6 fruit fly cellular contexts compared by ENCODE assay signal in the genomic region with DNA sequence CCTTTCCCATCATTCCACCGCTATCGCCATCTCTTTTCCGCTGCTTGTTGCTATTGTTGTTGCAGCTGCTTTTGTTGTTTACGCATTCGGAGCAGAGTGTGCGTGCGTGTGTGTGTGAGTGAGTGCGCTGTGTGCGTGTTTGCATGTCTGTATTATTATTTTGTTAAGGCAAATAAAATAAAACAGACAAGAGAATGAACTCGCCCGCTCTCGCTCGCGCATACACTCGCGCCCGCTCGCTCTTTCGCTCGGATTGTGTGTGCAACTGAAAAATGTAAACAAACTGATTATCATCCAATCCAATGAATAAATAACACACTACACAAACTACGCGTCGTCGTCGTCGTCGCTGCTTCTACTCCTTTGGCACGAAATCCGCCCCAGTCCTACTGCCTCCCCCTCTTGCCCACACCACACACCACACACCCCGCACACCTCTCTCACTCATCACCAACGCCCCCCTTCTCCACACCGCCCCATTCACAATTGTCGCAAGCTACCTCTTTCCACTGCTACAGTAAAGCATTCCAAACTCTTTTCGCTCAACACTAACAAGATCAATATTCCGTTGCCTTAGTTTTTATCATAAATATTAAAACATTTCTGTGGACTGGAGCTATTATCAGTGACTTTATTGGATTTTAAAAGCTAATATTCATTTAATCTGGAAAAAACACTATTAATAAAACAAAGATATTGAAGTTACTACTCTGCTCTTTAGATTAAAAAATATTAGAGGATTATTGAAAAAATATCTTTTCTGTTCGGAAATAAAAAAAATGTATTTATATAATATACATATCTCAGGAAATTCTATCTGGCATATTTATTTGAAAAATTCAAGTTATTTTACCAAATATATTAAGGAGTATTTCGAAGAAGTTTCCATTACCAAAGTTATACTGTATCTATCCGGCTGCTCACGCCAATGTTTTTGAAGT.
TF ChIP-seq lines count a peak whose summit lies in the region.

No protein-coding gene starts in this region.

- peak; percentile 62 for TF ChIP-seq CTCF in whole organism, embryonic (GFP tag; optimal IDR thresholded peaks at IDR 0.05; lab: Kevin White, UChicago)

TF ChIP-seq in whole organism, 6 proteins besides CTCF, POLR2A, EP300 and RAD21:
- TF ChIP-seq pan (optimal IDR thresholded peaks at IDR 0.05; lab: Kevin White, UChicago) (no peak), Dll (optimal IDR thresholded peaks at IDR 0.05; lab: Kevin White, UChicago) (peak; percentile 70), usp (GFP tag; optimal IDR thresholded peaks at IDR 0.05; lab: Kevin White, UChicago) (no peak), psq (optimal IDR thresholded peaks at IDR 0.05; lab: Kevin White, UChicago) (no peak), CG8478 (optimal IDR thresholded peaks at IDR 0.05; lab: Kevin White, UChicago) (no peak), EcR (GFP tag; optimal IDR thresholded peaks at IDR 0.05; lab: Kevin White, UChicago) (peak in 1 of 2 experiments; percentile 60)

TF ChIP-seq in whole organism, adult, 20 proteins besides CTCF, POLR2A, EP300 and RAD21 (continues in another document):
- peak; percentile 98 for TF ChIP-seq cic (GFP tag; optimal IDR thresholded peaks at IDR 0.05; lab: Kevin White, UChicago)
- TF ChIP-seq Mnt (GFP tag; optimal IDR thresholded peaks at IDR 0.05; lab: Kevin White, UChicago), result peak; percentile 64
- peak; percentile 33 for TF ChIP-seq CG1620 (GFP tag; optimal IDR thresholded peaks at IDR 0.05; lab: Kevin White, UChicago)
- TF ChIP-seq pad (GFP tag; optimal IDR thresholded peaks at IDR 0.05; lab: Kevin White, UChicago), result peak; percentile 48
- peak; percentile 48 for TF ChIP-seq Crg-1 (GFP tag; optimal IDR thresholded peaks at IDR 0.05; lab: Kevin White, UChicago)
- TF ChIP-seq CG14711 (tag; optimal IDR thresholded peaks at IDR 0.05; lab: Kevin White, UChicago), result peak; percentile 15
- TF ChIP-seq CG11617 (GFP tag; optimal IDR thresholded peaks at IDR 0.05; lab: Kevin White, UChicago), result peak; percentile 57
- no peak for TF ChIP-seq bab1 (GFP tag; optimal IDR thresholded peaks at IDR 0.05; lab: Kevin White, UChicago)
- peak; percentile 73 for TF ChIP-seq CG7101 (tag; optimal IDR thresholded peaks at IDR 0.05; lab: Kevin White, UChicago)
- peak; percentile 83 for TF ChIP-seq CG12768 (GFP tag; optimal IDR thresholded peaks at IDR 0.05; lab: Kevin White, UChicago)
- TF ChIP-seq cnc (optimal IDR thresholded peaks at IDR 0.05; lab: Kevin White, UChicago), result no peak
- TF ChIP-seq CG33017 (tag; optimal IDR thresholded peaks at IDR 0.05; lab: Kevin White, UChicago), result peak; percentile 51
- no peak for TF ChIP-seq tj (GFP tag; optimal IDR thresholded peaks at IDR 0.05; lab: Kevin White, UChicago)
- peak; percentile 78 for TF ChIP-seq ovo (GFP tag; optimal IDR thresholded peaks at IDR 0.05; lab: Kevin White, UChicago)
- TF ChIP-seq CG7045 (GFP tag; optimal IDR thresholded peaks at IDR 0.05; lab: Kevin White, UChicago), result no peak

TF ChIP-seq in whole organism, embryonic, 481 proteins besides CTCF, POLR2A, EP300 and RAD21 (continues in another document):
- TF ChIP-seq CG6689 (GFP tag; IDR thresholded peaks at IDR 0.05; lab: Robert Waterston, UW) (peak; percentile 63), trh (GFP tag; optimal IDR thresholded peaks at IDR 0.05; lab: Kevin White, UChicago) (peak; percentile 75), Dek (tag; optimal IDR thresholded peaks at IDR 0.05; lab: Kevin White, UChicago) (no peak), lmd (GFP tag; IDR thresholded peaks at IDR 0.05; lab: Robert Waterston, UW) (no peak), B-H2 (GFP tag; optimal IDR thresholded peaks at IDR 0.05; lab: Kevin White, UChicago) (no peak), disco-r (GFP tag; optimal IDR thresholded peaks at IDR 0.05; lab: Kevin White, UChicago) (peak; percentile 72), CG7928 (GFP tag; optimal IDR thresholded peaks at IDR 0.05; lab: Kevin White, UChicago) (peak; percentile 57), CG12219 (GFP tag; optimal IDR thresholded peaks at IDR 0.05; lab: Kevin White, UChicago) (peak; percentile 88), Fer1 (GFP tag; optimal IDR thresholded peaks at IDR 0.05; lab: Kevin White, UChicago) (peak; percentile 87), Dbx (GFP tag; IDR thresholded peaks at IDR 0.05; lab: Robert Waterston, UW) (no peak), NC2β (GFP tag; optimal IDR thresholded peaks at IDR 0.05; lab: Kevin White, UChicago) (peak; percentile 84), Deaf1 (tag; optimal IDR thresholded peaks at IDR 0.05; lab: Kevin White, UChicago) (peak; percentile 71), CG15696 (tag; optimal IDR thresholded peaks at IDR 0.05; lab: Kevin White, UChicago) (peak; percentile 93), tin (GFP tag; optimal IDR thresholded peaks at IDR 0.05; lab: Kevin White, UChicago) (no peak), da (GFP tag; optimal IDR thresholded peaks at IDR 0.05; lab: Kevin White, UChicago) (peak; percentile 91)

TF ChIP-seq in whole organism, prepupa, 60 proteins besides CTCF, POLR2A, EP300 and RAD21 (continues in another document):
- TF ChIP-seq CG9139 (GFP tag; optimal IDR thresholded peaks at IDR 0.05; lab: Kevin White, UChicago) (peak; percentile 73), esn (GFP tag; optimal IDR thresholded peaks at IDR 0.05; lab: Kevin White, UChicago) (peak; percentile 11), dsx (GFP tag; optimal IDR thresholded peaks at IDR 0.05; lab: Kevin White, UChicago; ENCODE audit: poor library complexity, severe bottlenecking) (peak; percentile 43), CG10631 (GFP tag; optimal IDR thresholded peaks at IDR 0.05; lab: Kevin White, UChicago) (no peak), CG11902 (GFP tag; optimal IDR thresholded peaks at IDR 0.05; lab: Kevin White, UChicago) (no peak), cyc (GFP tag; optimal IDR thresholded peaks at IDR 0.05; lab: Kevin White, UChicago) (no peak), CG15336 (GFP tag; IDR thresholded peaks at IDR 0.05; lab: Robert Waterston, UW) (peak; percentile 61), dac (GFP tag; optimal IDR thresholded peaks at IDR 0.05; lab: Kevin White, UChicago) (peak; percentile 43), Sox14 (GFP tag; optimal IDR thresholded peaks at IDR 0.05; lab: Kevin White, UChicago) (peak; percentile 63), CG3032 (tag; optimal IDR thresholded peaks at IDR 0.05; lab: Kevin White, UChicago) (peak; percentile 21), topi (GFP tag; optimal IDR thresholded peaks at IDR 0.05; lab: Kevin White, UChicago) (peak; percentile 1), CG11294 (GFP tag; IDR thresholded peaks at IDR 0.05; lab: Robert Waterston, UW) (no peak), CG6854 (GFP tag; optimal IDR thresholded peaks at IDR 0.05; lab: Kevin White, UChicago) (peak; percentile 83), CG8319 (GFP tag; optimal IDR thresholded peaks at IDR 0.05; lab: Kevin White, UChicago) (peak; percentile 29), CG6808 (GFP tag; optimal IDR thresholded peaks at IDR 0.05; lab: Kevin White, UChicago) (peak; percentile 78), svp (GFP tag; lab: Kevin White, UChicago) (peak; percentile 73)

TF ChIP-seq in whole organism, pupa, 21 proteins besides CTCF, POLR2A, EP300 and RAD21 (continues in another document):
- TF ChIP-seq Ets98B (GFP tag; IDR thresholded peaks at IDR 0.05; lab: Robert Waterston, UW) (peak; percentile 70), gl (tag; optimal IDR thresholded peaks at IDR 0.05; lab: Kevin White, UChicago) (peak; percentile 91), CG17806 (tag; optimal IDR thresholded peaks at IDR 0.05; lab: Kevin White, UChicago) (peak; percentile 5), CG8301 (tag; optimal IDR thresholded peaks at IDR 0.05; lab: Kevin White, UChicago) (no peak), fd96Ca (GFP tag; IDR thresholded peaks at IDR 0.05; lab: Robert Waterston, UW) (peak; percentile 77; the same call in 2 of the 3 replicates), Pif1A (GFP tag; optimal IDR thresholded peaks at IDR 0.05; lab: Kevin White, UChicago) (peak; percentile 76), CG4496 (GFP tag; IDR thresholded peaks at IDR 0.05; lab: Robert Waterston, UW) (peak; percentile 84), CG15710 (tag; optimal IDR thresholded peaks at IDR 0.05; lab: Kevin White, UChicago) (peak; percentile 57), CG13204 (GFP tag; optimal IDR thresholded peaks at IDR 0.05; lab: Kevin White, UChicago) (peak; percentile 89), CG12605 (GFP tag; IDR thresholded peaks at IDR 0.05; lab: Robert Waterston, UW) (peak; percentile 82), CG32121 (GFP tag; IDR thresholded peaks at IDR 0.05; lab: Robert Waterston, UW) (peak; percentile 78), CG9948 (tag; optimal IDR thresholded peaks at IDR 0.05; lab: Kevin White, UChicago) (no peak), CG14655 (GFP tag; optimal IDR thresholded peaks at IDR 0.05; lab: Kevin White, UChicago) (peak; percentile 42), CG10348 (GFP tag; IDR thresholded peaks at IDR 0.05; lab: Robert Waterston, UW) (0 out of 2 replicates have a peak, but pooled peaks have one; percentile 26), Snoo (tag; optimal IDR thresholded peaks at IDR 0.05; lab: Kevin White, UChicago) (peak; percentile 56), EcR (GFP tag; optimal IDR thresholded peaks at IDR 0.05; lab: Kevin White, UChicago) (peak; percentile 93)

TF ChIP-seq in whole organism, wandering third instar larva, 38 proteins besides CTCF, POLR2A, EP300 and RAD21 (continues in another document):
- no peak for TF ChIP-seq lola (GFP tag; optimal IDR thresholded peaks at IDR 0.05; lab: Kevin White, UChicago)
- TF ChIP-seq OdsH (GFP tag; optimal IDR thresholded peaks at IDR 0.05; lab: Kevin White, UChicago), result peak; percentile 7
- TF ChIP-seq dl (GFP tag; optimal IDR thresholded peaks at IDR 0.05; lab: Kevin White, UChicago; ENCODE audit: insufficient read depth in 1 of 2, partially characterized antibody in 2 of 2), result peak in 1 of 2 experiments; percentile 75
- TF ChIP-seq brk (GFP tag; optimal IDR thresholded peaks at IDR 0.05; lab: Kevin White, UChicago), result no peak
- peak; percentile 43 for TF ChIP-seq Sp1 (GFP tag; optimal IDR thresholded peaks at IDR 0.05; lab: Kevin White, UChicago)
- peak; percentile 62 for TF ChIP-seq rgr (GFP tag; optimal IDR thresholded peaks at IDR 0.05; lab: Kevin White, UChicago)
- TF ChIP-seq Hnf4 (GFP tag; optimal IDR thresholded peaks at IDR 0.05; lab: Kevin White, UChicago), result peak; percentile 62
- TF ChIP-seq foxo (GFP tag; optimal IDR thresholded peaks at IDR 0.05; lab: Kevin White, UChicago), result no peak
- TF ChIP-seq usp (GFP tag; optimal IDR thresholded peaks at IDR 0.05; lab: Kevin White, UChicago), result no peak
- TF ChIP-seq ey (GFP tag; optimal IDR thresholded peaks at IDR 0.05; lab: Kevin White, UChicago), result no peak
- peak; percentile 15 for TF ChIP-seq Mio (GFP tag; optimal IDR thresholded peaks at IDR 0.05; lab: Kevin White, UChicago)
- TF ChIP-seq sage (GFP tag; optimal IDR thresholded peaks at IDR 0.05; lab: Kevin White, UChicago), result peak; percentile 9
- TF ChIP-seq psq (GFP tag; optimal IDR thresholded peaks at IDR 0.05; lab: Kevin White, UChicago), result peak; percentile 54
- TF ChIP-seq Hr78 (GFP tag; optimal IDR thresholded peaks at IDR 0.05; lab: Kevin White, UChicago), result no peak
- peak; percentile 59 for TF ChIP-seq tai (GFP tag; optimal IDR thresholded peaks at IDR 0.05; lab: Kevin White, UChicago)
- no peak for TF ChIP-seq Myc (optimal IDR thresholded peaks at IDR 0.05; lab: Kevin White, UChicago)
- TF ChIP-seq Abd-B (GFP tag; optimal IDR thresholded peaks at IDR 0.05; lab: Kevin White, UChicago), result no peak
- TF ChIP-seq fru (GFP tag; optimal IDR thresholded peaks at IDR 0.05; lab: Kevin White, UChicago), result peak; percentile 46
- peak; percentile 63 for TF ChIP-seq br (GFP tag; optimal IDR thresholded peaks at IDR 0.05; lab: Kevin White, UChicago)
